Worm (Caenorhabditis elegans): ENCODE data around the gene abu-11.

DNA sequence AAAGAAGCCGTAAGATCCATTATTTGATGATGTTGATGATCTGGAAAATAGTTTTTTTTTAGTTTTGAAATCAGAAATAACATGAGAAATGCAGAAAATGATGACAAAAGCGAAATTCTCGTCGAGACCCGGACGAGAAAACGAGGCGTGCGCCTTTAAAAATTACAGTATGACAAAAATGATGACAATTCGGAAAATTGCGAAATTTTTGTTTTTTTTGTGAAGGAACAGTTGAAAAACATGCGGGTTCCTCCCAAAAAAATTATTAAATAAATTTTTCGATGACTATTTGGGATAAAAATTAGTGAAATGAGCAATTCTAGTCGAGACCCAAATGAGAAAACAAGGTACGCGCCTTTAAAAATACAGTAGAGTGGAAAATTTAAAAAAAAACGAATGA, 26.2 kb upstream of the abu-11 start, which contains the start of gene ubxn-3:
- no peak for TF ChIP-seq nhr-42 (GFP tag; IDR thresholded peaks at IDR 0.05)
- TF ChIP-seq nhr-237 (tag; optimal IDR thresholded peaks at IDR 0.05) = no peak
- no peak for TF ChIP-seq unc-39 (tag; optimal IDR thresholded peaks at IDR 0.05)
- TF ChIP-seq skn-1 (tag; optimal IDR thresholded peaks at IDR 0.05) = no peak
- TF ChIP-seq unc-130 (GFP tag; optimal IDR thresholded peaks at IDR 0.05) = no peak
- no peak for TF ChIP-seq rbr-2 (tag; optimal IDR thresholded peaks at IDR 0.05)
- no peak for TF ChIP-seq hmg-1.1 (GFP tag; IDR thresholded peaks at IDR 0.05)
- TF ChIP-seq lin-1 (GFP tag; IDR thresholded peaks at IDR 0.05) = no peak
- TF ChIP-seq hlh-30 (tag; optimal IDR thresholded peaks at IDR 0.05; ENCODE audit: insufficient read depth) = no peak
- TF ChIP-seq ceh-28 (tag; optimal IDR thresholded peaks at IDR 0.05) = no peak
- TF ChIP-seq daf-19 (GFP tag; conservative IDR thresholded peaks at IDR 0.05) = no peak
- no peak for TF ChIP-seq lin-39 (tag; optimal IDR thresholded peaks at IDR 0.05)
- TF ChIP-seq lin-13 (GFP tag; optimal IDR thresholded peaks at IDR 0.05) = no peak
- TF ChIP-seq mdt-29 (GFP tag; IDR thresholded peaks at IDR 0.05) = no peak

Data from whole organism, L4 larva.